Fruit fly (Drosophila melanogaster) S2 (cell line): Measurements from ENCODE around the gene AMPKalpha.
A peak's percentile ranks its signal among the peaks of the same experiment; 100 is the strongest.

Source experiments
- CG8478 ChIP-seq: fragments of >200 bp; optimal IDR thresholded peaks from 2 replicates; lab custom pipeline; 2018
- CTCF ChIP-seq, 2 experiments: fragments of >200 bp; optimal IDR thresholded peaks; 2 replicates each; lab custom pipeline; 2018

DNA sequence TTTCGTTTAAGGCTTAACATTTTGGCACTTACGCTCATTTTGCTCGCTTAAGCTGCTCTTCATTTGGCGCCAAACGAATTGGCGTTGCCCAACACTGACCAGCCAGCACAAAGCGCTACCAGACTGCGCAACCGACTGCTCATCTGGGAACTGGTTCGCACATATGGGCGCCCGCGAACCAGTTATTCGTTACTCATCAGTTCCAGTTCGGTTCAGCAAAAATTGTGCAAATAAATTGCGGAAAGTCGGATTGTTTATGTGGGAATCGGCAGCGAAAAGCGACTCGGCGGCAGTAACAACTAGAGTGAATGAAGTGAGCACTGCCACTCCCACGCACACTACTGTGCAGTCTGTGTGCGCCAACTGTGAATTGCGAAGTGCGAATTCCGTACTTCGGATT, 17.5 kb downstream of the AMPKalpha start, which contains the start of gene Rilpl:
- no peak for TF ChIP-seq CG8478 (lab: Kevin White, UChicago)
- peak; percentile 22 to 26 for TF ChIP-seq CTCF (optimal IDR thresholded peaks at IDR 0.05; lab: Kevin White, UChicago)
